Worm (Caenorhabditis elegans): ENCODE results near the gene melo-1.

DNA sequence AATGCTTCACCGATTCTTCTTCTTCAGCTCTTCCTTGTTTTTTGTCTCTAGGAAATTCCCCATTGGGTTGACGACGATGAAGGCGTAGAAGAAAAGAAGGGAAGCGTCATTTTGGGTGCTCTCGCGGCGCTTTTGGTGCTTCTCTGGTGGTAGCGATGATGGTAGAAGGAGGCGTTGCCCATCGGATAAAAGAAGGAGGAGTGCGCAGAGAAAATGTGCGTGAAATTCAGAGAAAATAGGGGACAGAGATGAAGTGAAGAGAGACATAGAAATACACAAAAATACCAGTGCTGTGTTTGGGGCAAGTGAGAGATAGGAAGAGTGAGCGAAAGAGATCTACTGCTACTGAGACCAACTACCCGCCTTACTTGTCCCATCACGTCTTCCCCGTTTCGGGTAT, 20.1 kb downstream of the melo-1 start, which contains the start of gene oig-5:
- TF ChIP-seq C17E4.6 (GFP tag; IDR thresholded peaks at IDR 0.05) (no peak), pha-4 (tag; optimal IDR thresholded peaks at IDR 0.05) (no peak), Y53F4B.3 (GFP tag; IDR thresholded peaks at IDR 0.05) (no peak), mcd-1 (GFP tag; IDR thresholded peaks at IDR 0.05) (no peak), nfya-2 (GFP tag; IDR thresholded peaks at IDR 0.05) (no peak), F22D6.2 (tag; optimal IDR thresholded peaks at IDR 0.05) (no peak), ets-4 (GFP tag; optimal IDR thresholded peaks at IDR 0.05) (no peak), snpc-3.4 (tag; optimal IDR thresholded peaks at IDR 0.05) (no peak), ama-1 (optimal IDR thresholded peaks at IDR 0.05) (no peak), ama-1 (GFP tag; optimal IDR thresholded peaks at IDR 0.05) (no peak), T26A5.8 (tag; optimal IDR thresholded peaks at IDR 0.05) (no peak), mxl-1 (tag; optimal IDR thresholded peaks at IDR 0.05) (no peak), F49E8.2 (tag; optimal IDR thresholded peaks at IDR 0.05; ENCODE audit: insufficient read depth) (no peak)
